Fruit fly (Drosophila melanogaster): ENCODE data around the gene CG9330.

CG9330 gene

DNA sequence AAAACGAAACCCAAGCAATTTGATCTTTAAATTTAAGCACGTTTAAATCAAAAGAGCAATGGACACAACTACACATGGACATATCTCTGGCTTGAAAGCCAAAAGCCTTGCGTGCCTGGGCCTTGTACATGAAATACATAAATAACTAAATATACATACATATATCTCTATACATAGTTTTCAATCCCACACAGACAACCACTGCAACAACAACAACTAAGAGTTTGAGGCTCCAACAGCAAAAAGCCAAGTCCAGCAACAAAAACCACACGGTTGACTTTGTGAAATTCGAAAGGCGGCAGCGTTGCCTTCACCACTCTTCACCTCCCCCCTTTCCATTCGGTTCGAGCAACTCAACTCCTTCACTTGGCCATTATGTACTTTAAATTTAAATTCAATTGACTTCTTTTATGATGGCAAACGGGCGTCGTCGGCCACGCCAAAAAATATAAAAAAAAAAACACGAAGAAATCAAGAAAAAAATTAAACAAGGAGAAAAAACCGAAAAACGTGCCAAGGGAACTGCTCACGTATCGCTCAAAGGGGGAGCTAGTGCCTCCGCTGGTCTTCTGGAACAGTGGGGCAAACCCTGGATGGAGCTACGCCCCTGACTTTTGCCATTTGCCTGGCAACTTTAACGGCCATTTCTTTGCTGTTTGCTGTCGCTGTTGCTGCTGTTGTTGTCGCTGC lies 25.9 kb upstream of the CG9330 start:
- TF ChIP-seq Dif (GFP tag; optimal IDR thresholded peaks at IDR 0.05; ENCODE audit: partially characterized antibody) = peak; percentile 28
- peak; percentile 12 for TF ChIP-seq Hr83 (GFP tag; optimal IDR thresholded peaks at IDR 0.05; ENCODE audit: poor library complexity, severe bottlenecking)
- no peak for TF ChIP-seq Rel (GFP tag; optimal IDR thresholded peaks at IDR 0.05)
- TF ChIP-seq Rel (tag; optimal IDR thresholded peaks at IDR 0.05) = peak; percentile 8
- no peak for TF ChIP-seq sage (GFP tag; optimal IDR thresholded peaks at IDR 0.05)

DNA sequence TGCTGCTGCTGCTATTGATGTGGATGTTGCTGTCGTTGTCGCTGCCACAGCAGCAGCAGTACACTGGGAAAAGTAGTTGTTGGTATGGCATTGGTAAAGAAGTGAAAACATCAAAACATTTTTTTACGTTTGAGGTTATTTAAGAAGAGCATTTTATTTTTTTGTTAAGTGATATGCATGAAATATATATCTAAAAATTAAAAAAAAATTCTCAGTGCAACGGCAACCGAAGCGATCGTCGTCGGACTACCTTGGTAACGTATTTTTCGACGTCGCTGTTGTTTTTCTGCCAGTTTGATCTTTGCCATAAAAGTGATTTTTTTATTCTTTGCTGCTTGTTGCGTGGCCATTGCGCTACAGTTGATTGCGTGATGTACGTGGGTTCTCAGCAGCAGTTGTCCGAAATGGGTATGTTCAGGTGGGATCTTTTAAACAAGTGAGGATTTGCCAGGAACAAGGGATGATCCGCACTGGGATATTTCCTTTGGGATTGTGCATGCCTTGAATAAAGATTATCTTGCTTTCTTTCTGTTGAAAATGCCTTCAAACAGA lies 25.3 kb upstream of the CG9330 start:
- peak; percentile 55 for TF ChIP-seq jim (GFP tag; optimal IDR thresholded peaks at IDR 0.05)
- peak; percentile 83 for TF ChIP-seq CrebA (GFP tag; optimal IDR thresholded peaks at IDR 0.05; ENCODE audit: borderline replicate concordance)
- no peak for TF ChIP-seq pan (optimal IDR thresholded peaks at IDR 0.05)
- peak; percentile 96 for TF ChIP-seq psq (GFP tag; optimal IDR thresholded peaks at IDR 0.05)
- TF ChIP-seq Vsx2 (GFP tag; optimal IDR thresholded peaks at IDR 0.05; ENCODE audit: partially characterized antibody) = peak; percentile 32
- TF ChIP-seq Rel (GFP tag; optimal IDR thresholded peaks at IDR 0.05) = peak; percentile 97
- peak; percentile 95 for TF ChIP-seq Rel (tag; optimal IDR thresholded peaks at IDR 0.05)
- TF ChIP-seq Hr78 (GFP tag; optimal IDR thresholded peaks at IDR 0.05) = no peak
- TF ChIP-seq N (GFP tag; optimal IDR thresholded peaks at IDR 0.05) = no peak
- peak; percentile 94 for TF ChIP-seq CG32264 (GFP tag; optimal IDR thresholded peaks at IDR 0.05)
- TF ChIP-seq dl (GFP tag; optimal IDR thresholded peaks at IDR 0.05; ENCODE audit: insufficient read depth in 1 of 2, partially characterized antibody in 2 of 2) = no peak
- peak; percentile 63 for TF ChIP-seq Mio (GFP tag; optimal IDR thresholded peaks at IDR 0.05)
- TF ChIP-seq Sp1 (GFP tag; optimal IDR thresholded peaks at IDR 0.05) = peak; percentile 99
- peak; percentile 94 for TF ChIP-seq Jra (GFP tag; optimal IDR thresholded peaks at IDR 0.05)
- peak; percentile 97 for TF ChIP-seq sage (GFP tag; optimal IDR thresholded peaks at IDR 0.05)
- TF ChIP-seq tai (GFP tag; optimal IDR thresholded peaks at IDR 0.05) = peak; percentile 92
- TF ChIP-seq HLH106 (tag; optimal IDR thresholded peaks at IDR 0.05) = peak; percentile 99
- peak; percentile 93 for TF ChIP-seq sv (GFP tag; optimal IDR thresholded peaks at IDR 0.05)
- peak; percentile 97 for TF ChIP-seq brk (GFP tag; optimal IDR thresholded peaks at IDR 0.05)
- TF ChIP-seq Hr83 (GFP tag; optimal IDR thresholded peaks at IDR 0.05; ENCODE audit: poor library complexity, severe bottlenecking) = no peak
- TF ChIP-seq Dif (GFP tag; optimal IDR thresholded peaks at IDR 0.05; ENCODE audit: partially characterized antibody) = no peak
- TF ChIP-seq Abd-B (GFP tag; optimal IDR thresholded peaks at IDR 0.05) = no peak
- TF ChIP-seq fru (GFP tag; optimal IDR thresholded peaks at IDR 0.05) = peak; percentile 99
- TF ChIP-seq CG9705 (GFP tag; optimal IDR thresholded peaks at IDR 0.05) = peak; percentile 99
- peak; percentile 91 for TF ChIP-seq Dfd (GFP tag; optimal IDR thresholded peaks at IDR 0.05)
- peak; percentile 96 for TF ChIP-seq woc (GFP tag; optimal IDR thresholded peaks at IDR 0.05)
- TF ChIP-seq Myc (optimal IDR thresholded peaks at IDR 0.05) = no peak
- peak; percentile 99 for TF ChIP-seq rgr (GFP tag; optimal IDR thresholded peaks at IDR 0.05)
- no peak for TF ChIP-seq usp (GFP tag; optimal IDR thresholded peaks at IDR 0.05)
- TF ChIP-seq h (GFP tag; optimal IDR thresholded peaks at IDR 0.05) = peak; percentile 99
- TF ChIP-seq GATAd (GFP tag; optimal IDR thresholded peaks at IDR 0.05) = no peak
- peak; percentile 99 for TF ChIP-seq OdsH (GFP tag; optimal IDR thresholded peaks at IDR 0.05)
- no peak for TF ChIP-seq lola (GFP tag; optimal IDR thresholded peaks at IDR 0.05)
- TF ChIP-seq dmrt93B (GFP tag; optimal IDR thresholded peaks at IDR 0.05) = peak; percentile 97
- peak; percentile 93 for TF ChIP-seq dsf (GFP tag; optimal IDR thresholded peaks at IDR 0.05; ENCODE audit: borderline replicate concordance)
- peak; percentile 98 for TF ChIP-seq ey (GFP tag; optimal IDR thresholded peaks at IDR 0.05)
- TF ChIP-seq Hnf4 (GFP tag; optimal IDR thresholded peaks at IDR 0.05) = peak; percentile 98
- peak; percentile 77 to 99 for TF ChIP-seq foxo (GFP tag; optimal IDR thresholded peaks at IDR 0.05)
- peak; percentile 98 for TF ChIP-seq br (GFP tag; optimal IDR thresholded peaks at IDR 0.05)

Measured in whole organism, wandering third instar larva.